Worm (Caenorhabditis elegans) whole organism, mixed stage, embryonic: ENCODE results near the gene arrd-5.
A peak's percentile ranks its signal among the peaks of the same experiment; 100 is the strongest.

Experiments used
- M03D4.4 ChIP-seq: sonication (generic microtip); optimal IDR thresholded peaks from 2 replicates; lab custom pipeline; 2017; ENCODE audit warnings: mild to moderate bottlenecking, missing genetic modification characterization, missing compliant biosample characterization
- blmp-1 ChIP-seq: fragments of 150-350 bp; optimal IDR thresholded peaks from 2 replicates; lab custom pipeline; 2014; ENCODE audit warnings: missing biosample characterization, missing genetic modification characterization
- ceh-39 ChIP-seq: fragments of 150-350 bp; optimal IDR thresholded peaks from 2 replicates; lab custom pipeline; 2014; ENCODE audit warnings: missing biosample characterization, missing genetic modification characterization
- ceh-83 ChIP-seq: fragments of 200-800 bp; sonication (Bioruptor generic); optimal IDR thresholded peaks from 2 replicates; lab custom pipeline; 2018; ENCODE audit warnings: mild to moderate bottlenecking, missing genetic modification characterization, missing compliant biosample characterization
- ces-1 ChIP-seq: fragments of 150-350 bp; optimal IDR thresholded peaks from 2 replicates; lab custom pipeline; 2014; ENCODE audit warnings: missing biosample characterization, missing genetic modification reagents, missing genetic modification characterization
- drap-1 ChIP-seq: fragments of 200-800 bp; sonication (Bioruptor generic); optimal IDR thresholded peaks from 3 replicates; lab custom pipeline; 2018; ENCODE audit warnings: mild to moderate bottlenecking, missing genetic modification characterization, missing compliant biosample characterization
- elt-1 ChIP-seq: sonication (generic microtip); optimal IDR thresholded peaks from 2 replicates; lab custom pipeline; 2017; ENCODE audit warnings: missing genetic modification characterization, mild to moderate bottlenecking, missing compliant biosample characterization, antibody characterized with exemption, moderate library complexity, borderline replicate concordance; ENCODE audit not compliant: insufficient read depth
- elt-3 ChIP-seq: fragments of 150-350 bp; optimal IDR thresholded peaks from 2 replicates; lab custom pipeline; 2014; ENCODE audit warnings: missing biosample characterization, missing genetic modification characterization
- flh-1 ChIP-seq: fragments of 200-800 bp; sonication (Bioruptor generic); optimal IDR thresholded peaks from 2 replicates; lab custom pipeline; 2018; ENCODE audit warnings: mild to moderate bottlenecking, missing genetic modification characterization, moderate library complexity, missing compliant biosample characterization
- ham-2 ChIP-seq: fragments of 200-800 bp; sonication (Bioruptor generic); optimal IDR thresholded peaks from 2 replicates; lab custom pipeline; 2018; ENCODE audit warnings: mild to moderate bottlenecking, missing genetic modification characterization, missing compliant biosample characterization
- hlh-1 ChIP-seq: fragments of 150-350 bp; optimal IDR thresholded peaks from 2 replicates; lab custom pipeline; 2014; ENCODE audit warnings: missing biosample characterization, missing genetic modification reagents, missing genetic modification characterization
- lin-13 ChIP-seq: fragments of 150-350 bp; optimal IDR thresholded peaks from 2 replicates; lab custom pipeline; 2014; ENCODE audit warnings: missing biosample characterization, missing genetic modification characterization
- lin-32 ChIP-seq: fragments of 200-800 bp; sonication (Bioruptor generic); optimal IDR thresholded peaks from 2 replicates; lab custom pipeline; 2018; ENCODE audit warnings: mild to moderate bottlenecking, missing genetic modification characterization, missing compliant biosample characterization
- lsy-2 ChIP-seq: fragments of 150-350 bp; optimal IDR thresholded peaks from 2 replicates; lab custom pipeline; 2014; ENCODE audit warnings: missing biosample characterization, missing genetic modification characterization
- mls-2 ChIP-seq: sonication (generic microtip); optimal IDR thresholded peaks from 2 replicates; lab custom pipeline; 2016; ENCODE audit warnings: mild to moderate bottlenecking, missing genetic modification characterization, moderate library complexity, missing compliant biosample characterization
- nhr-12 ChIP-seq: fragments of 150-350 bp; optimal IDR thresholded peaks from 2 replicates; lab custom pipeline; 2014; ENCODE audit warnings: missing biosample characterization, missing genetic modification characterization
- nhr-2 ChIP-seq: fragments of 150-350 bp; optimal IDR thresholded peaks from 2 replicates; lab custom pipeline; 2014; ENCODE audit warnings: missing biosample characterization, missing genetic modification characterization
- nhr-237 ChIP-seq: fragments of 150-350 bp; optimal IDR thresholded peaks from 2 replicates; lab custom pipeline; 2014; ENCODE audit warnings: missing biosample characterization, missing genetic modification characterization
- nhr-28 ChIP-seq: fragments of 150-350 bp; optimal IDR thresholded peaks from 2 replicates; lab custom pipeline; 2014; ENCODE audit warnings: missing biosample characterization, missing genetic modification characterization
- nhr-76 ChIP-seq: sonication (generic microtip); optimal IDR thresholded peaks from 2 replicates; lab custom pipeline; 2017; ENCODE audit warnings: missing biosample characterization, missing genetic modification characterization
- pha-4 ChIP-seq: fragments of 150-350 bp; optimal IDR thresholded peaks from 2 replicates; lab custom pipeline; 2018; ENCODE audit warnings: missing biosample characterization, missing genetic modification reagents, missing genetic modification characterization
- sem-2 ChIP-seq: fragments of 200-800 bp; sonication (Bioruptor generic); optimal IDR thresholded peaks from 2 replicates; lab custom pipeline; 2018; ENCODE audit warnings: mild to moderate bottlenecking, missing genetic modification characterization, missing compliant biosample characterization
- snpc-4 ChIP-seq: fragments of 150-350 bp; optimal IDR thresholded peaks from 2 replicates; lab custom pipeline; 2014; ENCODE audit warnings: missing biosample characterization, missing genetic modification characterization
- sptf-1 ChIP-seq: sonication (generic microtip); optimal IDR thresholded peaks from 2 replicates; lab custom pipeline; 2017; ENCODE audit warnings: mild to moderate bottlenecking, missing genetic modification characterization, moderate library complexity, missing compliant biosample characterization
- tbx-8 ChIP-seq: fragments of 200-800 bp; sonication (Bioruptor generic); optimal IDR thresholded peaks from 2 replicates; lab custom pipeline; 2018; ENCODE audit warnings: mild to moderate bottlenecking, missing genetic modification characterization, moderate library complexity, missing compliant biosample characterization
- unc-39 ChIP-seq: fragments of 150-350 bp; optimal IDR thresholded peaks from 2 replicates; lab custom pipeline; 2014; ENCODE audit warnings: missing biosample characterization, missing genetic modification characterization
- unc-62 ChIP-seq: fragments of 150-350 bp; optimal IDR thresholded peaks from 2 replicates; lab custom pipeline; 2014; ENCODE audit warnings: missing biosample characterization, missing genetic modification reagents, missing genetic modification characterization
- zip-8 ChIP-seq: fragments of 150-350 bp; optimal IDR thresholded peaks from 2 replicates; lab custom pipeline; 2014; ENCODE audit warnings: missing biosample characterization, missing genetic modification characterization
- ztf-11 ChIP-seq: fragments of 150-350 bp; optimal IDR thresholded peaks from 2 replicates; lab custom pipeline; 2014; ENCODE audit warnings: missing biosample characterization, missing genetic modification characterization

The arrd-5 gene

DNA sequence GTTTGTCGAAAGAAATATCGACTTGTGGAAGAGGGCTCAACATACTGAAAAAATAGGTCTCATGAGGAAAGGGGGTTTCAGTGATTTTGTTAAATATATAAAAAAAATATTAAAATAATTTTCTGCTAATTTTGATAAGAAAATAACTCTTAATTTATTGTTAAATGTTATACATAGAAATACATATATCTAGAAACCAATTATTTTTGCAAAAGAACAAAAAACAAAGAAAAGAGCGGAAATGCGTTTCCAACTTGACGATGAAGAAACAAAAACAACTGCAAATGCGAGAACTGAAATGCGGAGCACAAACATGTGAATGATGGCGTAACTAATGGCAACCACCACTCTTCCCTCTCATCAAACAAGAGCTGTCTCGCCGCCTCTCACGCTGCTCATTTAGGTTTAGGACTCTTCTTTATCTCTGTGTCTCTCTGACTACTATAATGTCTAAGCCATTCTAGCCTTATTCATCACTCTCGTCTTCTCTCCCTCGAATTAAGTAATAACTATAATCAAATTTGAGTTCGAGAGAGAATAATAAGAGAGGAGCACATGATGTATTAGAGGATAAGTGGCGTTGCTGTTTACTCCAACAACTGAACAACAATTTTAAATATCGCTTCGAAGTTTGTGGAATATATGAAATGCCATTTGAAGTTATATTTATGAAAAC, 3.4 kb downstream of the arrd-5 start, which contains the start of gene arrd-4:
Gene arrd-4, minus strand, starts transcription at position 51 of the 676 bp plus-strand sequence.
- TF ChIP-seq nhr-2 (tag; lab: Kevin White, UChicago) (no peak), blmp-1 (no peak), ces-1 (GFP tag; lab: Kevin White, UChicago) (peak; percentile 99), lsy-2 (no peak), mls-2 (tag; lab: Kevin White, UChicago) (no peak), ham-2 (GFP tag; lab: Kevin White, UChicago) (no peak), zip-8 (tag; lab: Kevin White, UChicago) (no peak), unc-62 (GFP tag; lab: Kevin White, UChicago) (no peak)

DNA sequence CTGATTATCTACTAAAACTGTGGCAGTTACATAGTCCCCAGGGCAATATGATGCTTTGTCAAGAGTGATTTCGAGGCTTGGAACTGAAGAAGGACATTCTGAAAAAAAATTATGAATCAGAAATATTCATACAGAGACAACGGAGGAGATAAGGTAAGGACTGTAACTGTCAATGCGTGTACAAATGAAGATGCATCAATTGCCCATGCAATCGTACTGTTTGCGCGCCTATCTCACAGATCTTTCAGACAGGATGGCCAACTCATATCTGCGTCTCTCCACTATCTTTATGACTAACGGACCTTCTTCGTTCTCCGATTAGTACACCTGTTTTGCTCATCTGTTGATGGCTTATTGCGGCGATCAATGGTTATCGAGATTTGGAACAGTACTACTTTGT, 5.3 kb downstream of the arrd-5 start, which contains the start of gene ZK938.11:
Gene ZK938.11, minus strand, starts transcription at position 101 of the 400 bp plus-strand sequence.
- TF ChIP-seq elt-1 (tag; lab: Kevin White, UChicago) = peak; percentile 87
- TF ChIP-seq unc-39 (tag; lab: Kevin White, UChicago) = no peak

DNA sequence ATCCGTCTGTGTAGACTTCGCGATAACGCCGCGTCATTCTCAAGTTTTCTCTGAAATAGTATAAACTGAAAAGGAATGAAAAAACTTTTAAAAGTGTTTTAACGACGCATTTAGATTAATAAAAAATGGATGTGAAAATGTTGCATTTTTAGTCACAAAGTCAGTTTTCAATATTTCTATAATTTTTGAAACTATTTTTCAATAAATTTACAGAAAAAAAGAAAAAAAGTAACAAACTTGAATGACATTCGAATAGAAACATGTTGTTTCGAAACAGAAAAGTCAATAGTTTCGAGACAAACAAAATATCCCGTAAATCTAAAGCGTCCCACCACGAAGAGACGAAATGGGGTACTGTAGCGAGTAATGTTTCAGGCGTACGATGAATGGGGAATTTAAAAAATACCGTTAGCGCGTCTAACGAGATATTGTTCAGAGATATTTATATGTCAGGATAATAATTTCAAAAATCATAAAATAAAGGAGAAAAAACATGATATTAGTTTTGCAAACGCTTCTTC, 7.0 kb downstream of the arrd-5 start, which contains the start of gene rnh-1.2:
Gene rnh-1.2, minus strand, starts transcription at position 51 of the 521 bp plus-strand sequence.
- TF ChIP-seq hlh-1 = no peak
- TF ChIP-seq pha-4 (tag; lab: Kevin White, UChicago) = no peak
- TF ChIP-seq nhr-76 = no peak
- TF ChIP-seq elt-3 (tag; lab: Kevin White, UChicago) = no peak
- no peak for TF ChIP-seq mls-2 (tag; lab: Kevin White, UChicago)
- TF ChIP-seq nhr-2 (tag; lab: Kevin White, UChicago) = no peak
- no peak for TF ChIP-seq elt-1 (tag; lab: Kevin White, UChicago)
- TF ChIP-seq nhr-237 (tag; lab: Kevin White, UChicago) = no peak
- TF ChIP-seq lsy-2 = no peak
- no peak for TF ChIP-seq unc-62 (GFP tag; lab: Kevin White, UChicago)
- TF ChIP-seq nhr-28 (tag; lab: Kevin White, UChicago) = no peak

ce11 chrII:9845239-9845638, 10.2 kb downstream of the arrd-5 start, which contains the start of gene chil-9:
Gene chil-9 (minus strand): TSS chrII:9845339.
- no peak for TF ChIP-seq hlh-1
- no peak for TF ChIP-seq ztf-11 (tag; lab: Kevin White, UChicago)
- no peak for TF ChIP-seq nhr-12 (tag; lab: Kevin White, UChicago)
- TF ChIP-seq tbx-8 (GFP tag; lab: Kevin White, UChicago) = no peak
- TF ChIP-seq M03D4.4 = no peak
- no peak for TF ChIP-seq lsy-2
- TF ChIP-seq flh-1 = no peak
- TF ChIP-seq nhr-2 (tag; lab: Kevin White, UChicago) = no peak
- TF ChIP-seq sptf-1 = no peak
- TF ChIP-seq zip-8 (tag; lab: Kevin White, UChicago) = no peak

DNA sequence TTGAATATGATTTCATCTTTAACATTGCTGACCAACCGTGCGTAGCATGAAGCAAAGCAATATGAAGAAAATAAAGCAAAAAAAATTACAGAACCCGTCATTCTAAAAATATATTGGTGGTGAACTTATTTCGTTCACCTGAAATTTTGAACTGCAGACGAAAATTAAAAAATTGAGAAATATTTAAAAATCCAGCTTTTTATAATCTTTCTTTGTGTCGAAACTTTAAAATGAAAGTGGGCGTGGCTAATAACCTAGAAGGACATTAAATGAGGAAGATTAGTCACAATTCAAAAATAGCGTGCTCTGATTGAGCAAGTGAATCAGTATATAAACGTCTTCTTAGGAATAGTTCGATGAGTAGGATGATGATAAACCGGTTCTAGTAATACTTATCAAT, 14.5 kb downstream of the arrd-5 start, which contains the start of gene old-2:
Gene old-2, minus strand, starts transcription at position 101 of the 400 bp plus-strand sequence.
- TF ChIP-seq nhr-12 (tag; lab: Kevin White, UChicago) (no peak), drap-1 (no peak), M03D4.4 (no peak)

DNA sequence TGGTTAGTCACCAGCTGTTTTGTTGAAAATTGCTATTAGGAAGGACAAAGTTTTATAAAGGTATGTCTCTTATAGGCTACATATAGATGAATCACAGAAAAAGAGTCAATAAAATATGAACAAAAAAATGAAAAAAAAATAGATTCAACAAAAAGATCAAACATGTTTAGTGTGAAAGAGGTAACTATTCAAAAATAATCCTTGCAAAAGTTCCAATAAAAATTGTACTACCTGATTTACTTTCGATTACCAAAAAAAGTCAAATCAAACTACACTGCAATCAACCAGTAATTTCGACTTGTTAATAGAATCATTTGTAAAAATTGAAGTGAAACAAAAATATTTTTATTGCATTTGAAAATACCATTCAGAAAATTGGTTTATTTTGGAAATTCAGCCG, 15.9 kb downstream of the arrd-5 start, which contains the start of gene ZK938.10:
Gene ZK938.10, minus strand, starts transcription at position 101 of the 400 bp plus-strand sequence.
- TF ChIP-seq hlh-1 (no peak), nhr-237 (tag; lab: Kevin White, UChicago) (no peak), blmp-1 (no peak)
- TF ChIP-seq, all 35 proteins: peak for 0

DNA sequence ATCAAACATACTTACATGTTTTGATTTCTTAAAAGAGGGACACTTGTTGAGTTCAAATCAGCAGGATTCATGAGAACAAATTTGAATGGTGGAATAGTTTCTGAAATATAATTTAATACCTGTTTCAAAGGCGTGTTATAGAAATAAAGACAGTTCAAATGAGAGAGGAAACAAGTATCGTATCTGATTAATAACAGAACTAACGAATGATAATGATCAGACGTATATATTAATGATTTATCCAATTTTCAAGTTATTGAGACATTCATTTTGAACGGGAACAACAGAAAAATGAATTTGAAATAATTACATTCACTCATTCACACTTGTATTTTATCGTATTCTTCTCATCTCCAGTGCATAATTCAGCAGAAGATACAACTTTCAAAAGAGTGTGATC, 20.6 kb downstream of the arrd-5 start, which contains the start of gene chil-4:
Gene chil-4, minus strand, starts transcription at position 101 of the 400 bp plus-strand sequence.
- TF ChIP-seq lin-32 (GFP tag; lab: Kevin White, UChicago) (no peak), lsy-2 (no peak), elt-1 (tag; lab: Kevin White, UChicago) (no peak), elt-3 (tag; lab: Kevin White, UChicago) (no peak), tbx-8 (GFP tag; lab: Kevin White, UChicago) (no peak), sem-2 (no peak), snpc-4 (tag; lab: Kevin White, UChicago) (no peak), blmp-1 (no peak), ham-2 (GFP tag; lab: Kevin White, UChicago) (no peak), ceh-83 (GFP tag; lab: Kevin White, UChicago) (no peak), ceh-39 (tag; lab: Kevin White, UChicago) (no peak), lin-13 (tag; lab: Kevin White, UChicago) (no peak), nhr-237 (tag; lab: Kevin White, UChicago) (no peak)
